Fruit fly (Drosophila melanogaster) whole organism, prepupa: ENCODE results near the gene flr.

Experiments used
- Blimp-1 ChIP-seq: fragments of 200-800 bp; sonication (Bioruptor generic); optimal IDR thresholded peaks from 3 replicates; lab custom pipeline; 2017; ENCODE audit warnings: missing biosample characterization, missing genetic modification characterization, mild to moderate bottlenecking, moderate library complexity, missing genetic modification reagents
- CG10669 ChIP-seq: fragments of 200-800 bp; sonication (Bioruptor generic); optimal IDR thresholded peaks from 3 replicates; lab custom pipeline; 2018; ENCODE audit warnings: missing biosample characterization, mild to moderate bottlenecking, missing genetic modification characterization, moderate library complexity
- CG11294 ChIP-seq: fragments of 200-800 bp; sonication (Bioruptor generic); IDR thresholded peaks from 2 replicates; pipeline ENCODE4 v1.3.6; 2022; ENCODE audit warnings: missing biosample characterization, missing genetic modification characterization
- CG11762 ChIP-seq: fragments of 200-800 bp; sonication (Bioruptor generic); optimal IDR thresholded peaks from 3 replicates; lab custom pipeline; 2016; ENCODE audit warnings: missing biosample characterization, missing genetic modification characterization; ENCODE audit not compliant: insufficient read depth
- CG11902 ChIP-seq: fragments of 200-800 bp; sonication (Bioruptor generic); optimal IDR thresholded peaks from 3 replicates; lab custom pipeline; 2016; ENCODE audit warnings: missing biosample characterization, missing genetic modification characterization
- CG15336 ChIP-seq: fragments of 200-800 bp; sonication (Bioruptor generic); IDR thresholded peaks from 2 replicates; pipeline ENCODE4 v1.3.6; 2022; ENCODE audit warnings: missing biosample characterization, missing genetic modification characterization
- CG1621 ChIP-seq: fragments of 200-800 bp; sonication (Bioruptor generic); optimal IDR thresholded peaks from 3 replicates; lab custom pipeline; 2018; ENCODE audit warnings: missing biosample characterization, mild to moderate bottlenecking, missing genetic modification characterization
- CG16779 ChIP-seq: fragments of 200-800 bp; sonication (Bioruptor generic); optimal IDR thresholded peaks from 3 replicates; lab custom pipeline; 2017; ENCODE audit warnings: missing biosample characterization, mild to moderate bottlenecking, missing genetic modification characterization
- CG3032 ChIP-seq: fragments of 200-800 bp; optimal IDR thresholded peaks from 2 replicates; lab custom pipeline; 2019; ENCODE audit warnings: missing biosample characterization, mild to moderate bottlenecking, missing genetic modification characterization, moderate library complexity
- CG31627 ChIP-seq: fragments of 200-800 bp; sonication (Bioruptor generic); optimal IDR thresholded peaks from 3 replicates; lab custom pipeline; 2016; ENCODE audit warnings: missing biosample characterization, missing genetic modification characterization
- CG32006 ChIP-seq: fragments of 200-800 bp; sonication (Bioruptor generic); optimal IDR thresholded peaks from 3 replicates; lab custom pipeline; 2017; ENCODE audit warnings: missing biosample characterization, mild to moderate bottlenecking, missing genetic modification characterization
- CG34406 ChIP-seq: fragments of 200-800 bp; sonication (Bioruptor generic); optimal IDR thresholded peaks from 3 replicates; lab custom pipeline; 2016; ENCODE audit warnings: missing biosample characterization, missing genetic modification characterization
- CG3919 ChIP-seq: fragments of 200-800 bp; sonication (Bioruptor generic); optimal IDR thresholded peaks from 3 replicates; lab custom pipeline; 2016; ENCODE audit warnings: missing biosample characterization, missing genetic modification characterization
- CG6163 ChIP-seq: fragments of 200-800 bp; sonication (Bioruptor generic); IDR thresholded peaks from 3 replicates; pipeline ENCODE4 v1.3.6; 2022; ENCODE audit warnings: missing biosample characterization, missing genetic modification characterization
- CG6276 ChIP-seq: fragments of 200-800 bp; sonication (Bioruptor generic); optimal IDR thresholded peaks from 2 replicates; lab custom pipeline; 2017; ENCODE audit warnings: missing biosample characterization, mild to moderate bottlenecking, missing genetic modification characterization
- CG6792 ChIP-seq: fragments of 200-800 bp; sonication (Bioruptor generic); optimal IDR thresholded peaks from 3 replicates; lab custom pipeline; 2016; ENCODE audit warnings: missing biosample characterization, missing genetic modification characterization
- CG6808 ChIP-seq: fragments of 200-800 bp; sonication (Bioruptor generic); optimal IDR thresholded peaks from 3 replicates; lab custom pipeline; 2017; ENCODE audit warnings: missing biosample characterization, missing genetic modification characterization, mild to moderate bottlenecking, moderate library complexity, missing genetic modification reagents
- CG6854 ChIP-seq: fragments of 200-800 bp; sonication (Bioruptor generic); optimal IDR thresholded peaks from 2 replicates; lab custom pipeline; 2017; ENCODE audit warnings: missing biosample characterization, mild to moderate bottlenecking, missing genetic modification characterization
- CG7368 ChIP-seq: fragments of 200-800 bp; sonication (Bioruptor generic); optimal IDR thresholded peaks from 3 replicates; lab custom pipeline; 2016; ENCODE audit warnings: missing biosample characterization, missing genetic modification characterization
- CG8119 ChIP-seq: fragments of 200-800 bp; sonication (Bioruptor generic); IDR thresholded peaks from 3 replicates; pipeline ENCODE4 v1.3.6; 2022; ENCODE audit warnings: missing biosample characterization, missing genetic modification characterization
- CG8319 ChIP-seq: fragments of 200-800 bp; sonication (Bioruptor generic); optimal IDR thresholded peaks from 3 replicates; lab custom pipeline; 2016; ENCODE audit warnings: missing biosample characterization, missing genetic modification characterization
- CG8632 ChIP-seq: fragments of 200-800 bp; sonication (Bioruptor generic); optimal IDR thresholded peaks from 3 replicates; lab custom pipeline; 2016; ENCODE audit warnings: missing biosample characterization, missing genetic modification characterization
- CG9139 ChIP-seq: fragments of 200-800 bp; sonication (Bioruptor generic); optimal IDR thresholded peaks from 3 replicates; lab custom pipeline; 2017; ENCODE audit warnings: missing biosample characterization, mild to moderate bottlenecking, missing genetic modification characterization
- Eip75B ChIP-seq: fragments of 200-800 bp; sonication (Bioruptor generic); optimal IDR thresholded peaks from 3 replicates; lab custom pipeline; 2016; ENCODE audit warnings: missing biosample characterization, missing genetic modification characterization
- Eip78C ChIP-seq: fragments of 200-800 bp; sonication (Bioruptor generic); peaks from one replicate; lab custom pipeline; 2016; ENCODE audit warnings: missing biosample characterization, missing genetic modification characterization
- Ets21C ChIP-seq: fragments of 200-800 bp; sonication (Bioruptor generic); optimal IDR thresholded peaks from 3 replicates; lab custom pipeline; 2016; ENCODE audit warnings: missing biosample characterization, missing genetic modification characterization
- Ets96B ChIP-seq: fragments of 200-800 bp; optimal IDR thresholded peaks from 2 replicates; lab custom pipeline; 2019; ENCODE audit warnings: missing biosample characterization, mild to moderate bottlenecking, missing genetic modification characterization, moderate library complexity
- Gug ChIP-seq: fragments of 200-800 bp; sonication (Bioruptor generic); IDR thresholded peaks from 2 replicates; pipeline ENCODE4 v1.3.6; 2022; ENCODE audit warnings: missing biosample characterization, missing genetic modification characterization
- Hr4 ChIP-seq: fragments of 200-800 bp; sonication (Bioruptor generic); optimal IDR thresholded peaks from 3 replicates; lab custom pipeline; 2016; ENCODE audit warnings: missing biosample characterization, missing genetic modification characterization
- Lpt ChIP-seq: fragments of 200-800 bp; sonication (Bioruptor generic); optimal IDR thresholded peaks from 3 replicates; lab custom pipeline; 2016; ENCODE audit warnings: missing biosample characterization, missing genetic modification characterization
- Met ChIP-seq: fragments of 200-800 bp; sonication (Bioruptor generic); optimal IDR thresholded peaks from 3 replicates; lab custom pipeline; 2016; ENCODE audit warnings: missing biosample characterization, missing genetic modification characterization
- Smox ChIP-seq: fragments of 200-800 bp; sonication (Bioruptor generic); optimal IDR thresholded peaks from 3 replicates; lab custom pipeline; 2016; ENCODE audit warnings: missing biosample characterization, missing genetic modification characterization
- Sox102F ChIP-seq: fragments of 200-800 bp; sonication (Bioruptor generic); optimal IDR thresholded peaks from 2 replicates; lab custom pipeline; 2016; ENCODE audit warnings: missing biosample characterization, mild to moderate bottlenecking, missing genetic modification characterization
- Sox14 ChIP-seq: fragments of 200-800 bp; sonication (Bioruptor generic); optimal IDR thresholded peaks from 3 replicates; lab custom pipeline; 2016; ENCODE audit warnings: missing biosample characterization, missing genetic modification characterization
- Sox15 ChIP-seq: fragments of 200-800 bp; sonication (Bioruptor generic); optimal IDR thresholded peaks from 3 replicates; lab custom pipeline; 2016; ENCODE audit warnings: missing biosample characterization, missing genetic modification characterization
- achi ChIP-seq: fragments of 200-800 bp; sonication (Bioruptor generic); optimal IDR thresholded peaks from 3 replicates; lab custom pipeline; 2016; ENCODE audit warnings: missing biosample characterization, missing genetic modification characterization
- cyc ChIP-seq: fragments of 200-800 bp; sonication (Bioruptor generic); optimal IDR thresholded peaks from 3 replicates; lab custom pipeline; 2016; ENCODE audit warnings: missing biosample characterization, missing genetic modification characterization
- dac ChIP-seq: fragments of 200-800 bp; sonication (Bioruptor generic); optimal IDR thresholded peaks from 2 replicates; lab custom pipeline; 2017; ENCODE audit warnings: missing biosample characterization, mild to moderate bottlenecking, missing genetic modification characterization
- eg ChIP-seq: fragments of 200-800 bp; sonication (Bioruptor generic); IDR thresholded peaks from 3 replicates; pipeline ENCODE4 v1.3.6; 2022; ENCODE audit warnings: missing biosample characterization, missing genetic modification characterization
- esn ChIP-seq: fragments of 200-800 bp; sonication (Bioruptor generic); optimal IDR thresholded peaks from 2 replicates; lab custom pipeline; 2016; ENCODE audit warnings: missing biosample characterization, mild to moderate bottlenecking, missing genetic modification characterization, moderate library complexity
- net ChIP-seq: fragments of 200-800 bp; sonication (Bioruptor generic); optimal IDR thresholded peaks from 3 replicates; lab custom pipeline; 2016; ENCODE audit warnings: missing biosample characterization, missing genetic modification characterization
- salr ChIP-seq, 2 experiments: fragments of 200-800 bp; sonication (Bioruptor generic); optimal IDR thresholded peaks; 3 replicates each; lab custom pipeline; 2016 to 2018; ENCODE audit warnings: missing biosample characterization in 2 of 2, missing genetic modification characterization in 2 of 2, mild to moderate bottlenecking in 1 of 2
- spab ChIP-seq: fragments of 200-800 bp; sonication (Bioruptor generic); optimal IDR thresholded peaks from 2 replicates; lab custom pipeline; 2017; ENCODE audit warnings: missing biosample characterization, mild to moderate bottlenecking, missing genetic modification characterization, missing genetic modification reagents
- ss ChIP-seq, 2 experiments: fragments of 200-800 bp; sonication (Bioruptor generic); optimal IDR thresholded peaks; 2 replicates in 1 of 2; 3 replicates in 1 of 2; lab custom pipeline; 2017 to 2018; ENCODE audit warnings: mild to moderate bottlenecking in 2 of 2, missing biosample characterization in 2 of 2, missing genetic modification characterization in 2 of 2, moderate library complexity in 1 of 2
- svp ChIP-seq: fragments of 200-800 bp; sonication (Bioruptor generic); peaks from one replicate; lab custom pipeline; 2016; ENCODE audit warnings: missing biosample characterization, missing genetic modification characterization
- topi ChIP-seq: fragments of 200-800 bp; sonication (Bioruptor generic); optimal IDR thresholded peaks from 3 replicates; lab custom pipeline; 2016; ENCODE audit warnings: missing biosample characterization, missing genetic modification characterization

Gene flr

DNA sequence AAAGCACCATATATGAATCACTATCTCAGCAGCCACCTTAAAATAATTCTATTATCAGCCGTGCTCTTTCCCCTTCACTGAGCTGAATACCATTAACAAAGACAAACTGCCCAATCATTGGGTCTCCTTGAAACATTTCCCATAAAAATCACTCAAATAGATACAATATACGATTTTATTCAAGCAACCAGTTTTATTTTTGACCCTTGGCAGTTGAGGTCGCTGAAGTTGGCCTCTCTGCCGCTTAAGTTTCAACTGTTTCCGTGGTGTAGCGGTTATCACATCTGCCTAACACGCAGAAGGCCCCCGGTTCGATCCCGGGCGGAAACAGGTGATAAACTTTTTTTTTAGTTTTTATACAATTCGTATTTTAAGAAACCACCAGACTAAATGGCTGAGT is 20.1 kb downstream of the flr start:
- no peak for TF ChIP-seq CG11294 (GFP tag; lab: Robert Waterston, UW)
- peak; percentile 68 for TF ChIP-seq svp (GFP tag; lab: Kevin White, UChicago)

DNA sequence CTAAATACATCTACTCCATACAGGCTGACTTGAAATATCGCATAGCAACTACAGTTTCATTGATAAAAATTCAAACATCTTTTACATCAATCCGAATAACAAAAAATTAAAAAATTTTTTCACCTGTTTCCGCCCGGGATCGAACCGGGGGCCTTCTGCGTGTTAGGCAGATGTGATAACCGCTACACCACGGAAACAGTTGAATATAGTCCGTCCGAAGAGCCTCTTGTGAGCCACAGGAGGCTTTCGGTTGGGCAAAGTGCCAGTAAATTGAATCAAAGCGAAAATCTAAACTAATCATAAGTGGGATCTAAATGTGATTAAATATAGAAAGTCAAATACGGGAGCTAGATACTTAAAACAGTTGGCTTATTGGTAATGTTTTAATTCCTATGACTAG is 20.9 kb downstream of the flr start:
- no peak for TF ChIP-seq Sox102F (GFP tag; lab: Kevin White, UChicago)
- no peak for TF ChIP-seq CG8319 (GFP tag; lab: Kevin White, UChicago)
- no peak for TF ChIP-seq esn (GFP tag; lab: Kevin White, UChicago)
- TF ChIP-seq salr (GFP tag; optimal IDR thresholded peaks at IDR 0.05; lab: Kevin White, UChicago), result no peak
- TF ChIP-seq, all 60 proteins: peak for 0

DNA sequence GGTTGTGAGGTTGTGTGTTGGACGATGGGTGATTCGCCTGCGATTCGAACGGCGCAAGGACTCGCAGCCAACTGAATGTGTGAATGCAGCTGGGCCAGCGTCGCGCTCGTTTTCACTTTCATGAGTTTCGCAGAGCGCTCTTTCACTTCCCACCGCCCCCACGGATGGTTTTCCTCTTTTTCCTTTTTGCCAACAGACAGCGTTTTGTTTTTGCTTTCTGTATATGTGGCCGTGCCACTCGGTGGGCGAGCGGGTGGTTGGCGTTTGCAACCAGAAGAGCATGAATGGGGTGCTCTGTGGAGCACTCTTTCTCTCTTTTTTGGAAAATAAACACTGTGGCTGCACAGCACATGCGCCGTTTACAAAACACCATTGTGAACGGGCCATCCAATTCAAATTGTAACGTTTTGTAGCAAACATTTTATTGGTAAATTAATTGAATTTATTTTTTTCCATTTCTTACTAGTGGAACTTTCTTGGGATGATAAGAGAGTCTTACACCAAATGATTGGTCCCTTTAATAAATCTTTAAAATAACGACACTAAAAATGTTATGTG is 22.6 kb downstream of the flr start, which contains the start of gene CG10713:
Gene CG10713 (minus strand): TSS at position 60 of the 558 bp plus-strand sequence.
- TF ChIP-seq spab (GFP tag; lab: Kevin White, UChicago) (peak; percentile 41), Sox14 (GFP tag; lab: Kevin White, UChicago) (peak; percentile 13), eg (GFP tag; lab: Robert Waterston, UW) (peak; percentile 87), CG11762 (no peak), Smox (GFP tag; lab: Kevin White, UChicago) (no peak), Blimp-1 (GFP tag; lab: Kevin White, UChicago) (no peak), CG8632 (GFP tag; lab: Kevin White, UChicago) (no peak), CG9139 (GFP tag; lab: Kevin White, UChicago) (peak; percentile 60), Eip75B (GFP tag; lab: Kevin White, UChicago) (no peak), CG11902 (GFP tag; lab: Kevin White, UChicago) (no peak), CG34406 (GFP tag; lab: Kevin White, UChicago) (no peak), Ets96B (tag; lab: Kevin White, UChicago) (peak; percentile 53), CG10669 (GFP tag; lab: Kevin White, UChicago) (peak; percentile 60), CG1621 (tag; lab: Kevin White, UChicago) (peak; percentile 44), ss (GFP tag; optimal IDR thresholded peaks at IDR 0.05; lab: Kevin White, UChicago) (peak; percentile 45 to 68), CG32006 (peak; percentile 61), CG6808 (GFP tag; lab: Kevin White, UChicago) (peak; percentile 62), Ets21C (no peak), Hr4 (GFP tag; lab: Kevin White, UChicago) (no peak), CG8119 (peak; percentile 67; the same call in 2 of the 3 replicates), CG31627 (GFP tag; lab: Kevin White, UChicago) (no peak), Lpt (GFP tag; lab: Kevin White, UChicago) (peak; percentile 47), Gug (GFP tag; lab: Robert Waterston, UW) (peak; percentile 21; the same call in 1 of the 2 replicates), CG6854 (peak; percentile 12), CG15336 (GFP tag; lab: Robert Waterston, UW) (peak; percentile 69), CG6792 (GFP tag; lab: Kevin White, UChicago) (no peak), topi (peak; percentile 0), Eip78C (peak; percentile 35), CG6276 (GFP tag; lab: Kevin White, UChicago) (peak; percentile 76), CG8319 (GFP tag; lab: Kevin White, UChicago) (no peak), achi (GFP tag; lab: Kevin White, UChicago) (no peak), CG7368 (GFP tag; lab: Kevin White, UChicago) (peak; percentile 44), CG6163 (GFP tag; lab: Robert Waterston, UW) (peak; percentile 79), CG16779 (tag; lab: Kevin White, UChicago) (peak; percentile 65), cyc (GFP tag; lab: Kevin White, UChicago) (no peak), CG3919 (GFP tag; lab: Kevin White, UChicago) (peak; percentile 40), Met (GFP tag; lab: Kevin White, UChicago) (no peak), Sox15 (GFP tag; lab: Kevin White, UChicago) (no peak), CG3032 (peak; percentile 28), dac (GFP tag; lab: Kevin White, UChicago) (peak; percentile 28), net (GFP tag; lab: Kevin White, UChicago) (peak; percentile 29), Sox102F (GFP tag; lab: Kevin White, UChicago) (peak; percentile 2)
